Fruit fly (Drosophila melanogaster) whole organism, prepupa: ENCODE data around the gene CG3987.

Experiments used
- Blimp-1 ChIP-seq: fragments of 200-800 bp; sonication (Bioruptor generic); optimal IDR thresholded peaks from 3 replicates; lab custom pipeline; 2017; ENCODE audit warnings: missing biosample characterization, missing genetic modification characterization, mild to moderate bottlenecking, moderate library complexity, missing genetic modification reagents
- CG10631 ChIP-seq: fragments of 200-800 bp; sonication (Bioruptor generic); optimal IDR thresholded peaks from 2 replicates; lab custom pipeline; 2016; ENCODE audit warnings: missing biosample characterization, missing genetic modification characterization
- CG11294 ChIP-seq: fragments of 200-800 bp; sonication (Bioruptor generic); IDR thresholded peaks from 2 replicates; pipeline ENCODE4 v1.3.6; 2022; ENCODE audit warnings: missing biosample characterization, missing genetic modification characterization
- CG11902 ChIP-seq: fragments of 200-800 bp; sonication (Bioruptor generic); optimal IDR thresholded peaks from 3 replicates; lab custom pipeline; 2016; ENCODE audit warnings: missing biosample characterization, missing genetic modification characterization
- CG15336 ChIP-seq: fragments of 200-800 bp; sonication (Bioruptor generic); IDR thresholded peaks from 2 replicates; pipeline ENCODE4 v1.3.6; 2022; ENCODE audit warnings: missing biosample characterization, missing genetic modification characterization
- CG1621 ChIP-seq: fragments of 200-800 bp; sonication (Bioruptor generic); optimal IDR thresholded peaks from 3 replicates; lab custom pipeline; 2018; ENCODE audit warnings: missing biosample characterization, mild to moderate bottlenecking, missing genetic modification characterization
- CG16779 ChIP-seq: fragments of 200-800 bp; sonication (Bioruptor generic); optimal IDR thresholded peaks from 3 replicates; lab custom pipeline; 2017; ENCODE audit warnings: missing biosample characterization, mild to moderate bottlenecking, missing genetic modification characterization
- CG3032 ChIP-seq: fragments of 200-800 bp; optimal IDR thresholded peaks from 2 replicates; lab custom pipeline; 2019; ENCODE audit warnings: missing biosample characterization, mild to moderate bottlenecking, missing genetic modification characterization, moderate library complexity
- CG31627 ChIP-seq: fragments of 200-800 bp; sonication (Bioruptor generic); optimal IDR thresholded peaks from 3 replicates; lab custom pipeline; 2016; ENCODE audit warnings: missing biosample characterization, missing genetic modification characterization
- CG32006 ChIP-seq: fragments of 200-800 bp; sonication (Bioruptor generic); optimal IDR thresholded peaks from 3 replicates; lab custom pipeline; 2017; ENCODE audit warnings: missing biosample characterization, mild to moderate bottlenecking, missing genetic modification characterization
- CG34406 ChIP-seq: fragments of 200-800 bp; sonication (Bioruptor generic); optimal IDR thresholded peaks from 3 replicates; lab custom pipeline; 2016; ENCODE audit warnings: missing biosample characterization, missing genetic modification characterization
- CG3919 ChIP-seq: fragments of 200-800 bp; sonication (Bioruptor generic); optimal IDR thresholded peaks from 3 replicates; lab custom pipeline; 2016; ENCODE audit warnings: missing biosample characterization, missing genetic modification characterization
- CG4318 ChIP-seq: fragments of 200-800 bp; sonication (Bioruptor generic); optimal IDR thresholded peaks from 3 replicates; lab custom pipeline; 2017; ENCODE audit warnings: missing biosample characterization, mild to moderate bottlenecking, missing genetic modification characterization
- CG6792 ChIP-seq: fragments of 200-800 bp; sonication (Bioruptor generic); optimal IDR thresholded peaks from 3 replicates; lab custom pipeline; 2016; ENCODE audit warnings: missing biosample characterization, missing genetic modification characterization
- CG6808 ChIP-seq: fragments of 200-800 bp; sonication (Bioruptor generic); optimal IDR thresholded peaks from 3 replicates; lab custom pipeline; 2017; ENCODE audit warnings: missing biosample characterization, missing genetic modification characterization, mild to moderate bottlenecking, moderate library complexity, missing genetic modification reagents
- CG6854 ChIP-seq: fragments of 200-800 bp; sonication (Bioruptor generic); optimal IDR thresholded peaks from 2 replicates; lab custom pipeline; 2017; ENCODE audit warnings: missing biosample characterization, mild to moderate bottlenecking, missing genetic modification characterization
- CG7368 ChIP-seq: fragments of 200-800 bp; sonication (Bioruptor generic); optimal IDR thresholded peaks from 3 replicates; lab custom pipeline; 2016; ENCODE audit warnings: missing biosample characterization, missing genetic modification characterization
- CG8119 ChIP-seq: fragments of 200-800 bp; sonication (Bioruptor generic); IDR thresholded peaks from 3 replicates; pipeline ENCODE4 v1.3.6; 2022; ENCODE audit warnings: missing biosample characterization, missing genetic modification characterization
- CG8632 ChIP-seq: fragments of 200-800 bp; sonication (Bioruptor generic); optimal IDR thresholded peaks from 3 replicates; lab custom pipeline; 2016; ENCODE audit warnings: missing biosample characterization, missing genetic modification characterization
- Eip75B ChIP-seq: fragments of 200-800 bp; sonication (Bioruptor generic); optimal IDR thresholded peaks from 3 replicates; lab custom pipeline; 2016; ENCODE audit warnings: missing biosample characterization, missing genetic modification characterization
- Eip78C ChIP-seq: fragments of 200-800 bp; sonication (Bioruptor generic); peaks from one replicate; lab custom pipeline; 2016; ENCODE audit warnings: missing biosample characterization, missing genetic modification characterization
- Eip93F ChIP-seq: fragments of 200-800 bp; sonication (Bioruptor generic); optimal IDR thresholded peaks from 2 replicates; lab custom pipeline; 2016; ENCODE audit warnings: missing biosample characterization, mild to moderate bottlenecking, missing genetic modification characterization
- Ets21C ChIP-seq: fragments of 200-800 bp; sonication (Bioruptor generic); optimal IDR thresholded peaks from 3 replicates; lab custom pipeline; 2016; ENCODE audit warnings: missing biosample characterization, missing genetic modification characterization
- Ets96B ChIP-seq: fragments of 200-800 bp; optimal IDR thresholded peaks from 2 replicates; lab custom pipeline; 2019; ENCODE audit warnings: missing biosample characterization, mild to moderate bottlenecking, missing genetic modification characterization, moderate library complexity
- Gug ChIP-seq: fragments of 200-800 bp; sonication (Bioruptor generic); IDR thresholded peaks from 2 replicates; pipeline ENCODE4 v1.3.6; 2022; ENCODE audit warnings: missing biosample characterization, missing genetic modification characterization
- Hr38 ChIP-seq: sonication (Bioruptor generic); optimal IDR thresholded peaks from 2 replicates; lab custom pipeline; 2016; ENCODE audit warnings: missing biosample characterization, missing genetic modification characterization
- Hr39 ChIP-seq: fragments of 200-800 bp; sonication (Bioruptor generic); optimal IDR thresholded peaks from 2 replicates; lab custom pipeline; 2016; ENCODE audit warnings: missing biosample characterization, missing genetic modification characterization
- Hr4 ChIP-seq: fragments of 200-800 bp; sonication (Bioruptor generic); optimal IDR thresholded peaks from 3 replicates; lab custom pipeline; 2016; ENCODE audit warnings: missing biosample characterization, missing genetic modification characterization
- Lpt ChIP-seq: fragments of 200-800 bp; sonication (Bioruptor generic); optimal IDR thresholded peaks from 3 replicates; lab custom pipeline; 2016; ENCODE audit warnings: missing biosample characterization, missing genetic modification characterization
- Met ChIP-seq: fragments of 200-800 bp; sonication (Bioruptor generic); optimal IDR thresholded peaks from 3 replicates; lab custom pipeline; 2016; ENCODE audit warnings: missing biosample characterization, missing genetic modification characterization
- OdsH ChIP-seq: fragments of 200-800 bp; sonication (Bioruptor generic); optimal IDR thresholded peaks from 3 replicates; lab custom pipeline; 2016; ENCODE audit warnings: missing biosample characterization, missing genetic modification characterization
- Sox102F ChIP-seq: fragments of 200-800 bp; sonication (Bioruptor generic); optimal IDR thresholded peaks from 2 replicates; lab custom pipeline; 2016; ENCODE audit warnings: missing biosample characterization, mild to moderate bottlenecking, missing genetic modification characterization
- Sox14 ChIP-seq: fragments of 200-800 bp; sonication (Bioruptor generic); optimal IDR thresholded peaks from 3 replicates; lab custom pipeline; 2016; ENCODE audit warnings: missing biosample characterization, missing genetic modification characterization
- Sox15 ChIP-seq: fragments of 200-800 bp; sonication (Bioruptor generic); optimal IDR thresholded peaks from 3 replicates; lab custom pipeline; 2016; ENCODE audit warnings: missing biosample characterization, missing genetic modification characterization
- achi ChIP-seq: fragments of 200-800 bp; sonication (Bioruptor generic); optimal IDR thresholded peaks from 3 replicates; lab custom pipeline; 2016; ENCODE audit warnings: missing biosample characterization, missing genetic modification characterization
- acj6 ChIP-seq: fragments of 200-800 bp; sonication (Bioruptor generic); optimal IDR thresholded peaks from 3 replicates; lab custom pipeline; 2016; ENCODE audit warnings: missing biosample characterization, missing genetic modification characterization
- cyc ChIP-seq: fragments of 200-800 bp; sonication (Bioruptor generic); optimal IDR thresholded peaks from 3 replicates; lab custom pipeline; 2016; ENCODE audit warnings: missing biosample characterization, missing genetic modification characterization
- dac ChIP-seq: fragments of 200-800 bp; sonication (Bioruptor generic); optimal IDR thresholded peaks from 2 replicates; lab custom pipeline; 2017; ENCODE audit warnings: missing biosample characterization, mild to moderate bottlenecking, missing genetic modification characterization
- dsx ChIP-seq: fragments of 200-800 bp; optimal IDR thresholded peaks from 3 replicates; lab custom pipeline; 2019; ENCODE audit warnings: missing biosample characterization, mild to moderate bottlenecking, missing genetic modification characterization, moderate library complexity; ENCODE audit not compliant: poor library complexity, severe bottlenecking
- eg ChIP-seq: fragments of 200-800 bp; sonication (Bioruptor generic); IDR thresholded peaks from 3 replicates; pipeline ENCODE4 v1.3.6; 2022; ENCODE audit warnings: missing biosample characterization, missing genetic modification characterization
- esn ChIP-seq: fragments of 200-800 bp; sonication (Bioruptor generic); optimal IDR thresholded peaks from 2 replicates; lab custom pipeline; 2016; ENCODE audit warnings: missing biosample characterization, mild to moderate bottlenecking, missing genetic modification characterization, moderate library complexity
- fd59A ChIP-seq: fragments of 200-800 bp; sonication (Bioruptor generic); optimal IDR thresholded peaks from 2 replicates; lab custom pipeline; 2017; ENCODE audit warnings: missing biosample characterization, mild to moderate bottlenecking, missing genetic modification characterization, missing genetic modification reagents
- fd85E ChIP-seq: fragments of 200-800 bp; sonication (Bioruptor generic); optimal IDR thresholded peaks from 3 replicates; lab custom pipeline; 2016; ENCODE audit warnings: missing biosample characterization, missing genetic modification characterization
- fkh ChIP-seq: fragments of 200-800 bp; sonication (Bioruptor generic); optimal IDR thresholded peaks from 3 replicates; lab custom pipeline; 2017; ENCODE audit warnings: missing biosample characterization, mild to moderate bottlenecking, missing genetic modification characterization, moderate library complexity
- lz ChIP-seq: fragments of 200-800 bp; sonication (Bioruptor generic); optimal IDR thresholded peaks from 3 replicates; lab custom pipeline; 2016; ENCODE audit warnings: missing biosample characterization, missing genetic modification characterization
- net ChIP-seq: fragments of 200-800 bp; sonication (Bioruptor generic); optimal IDR thresholded peaks from 3 replicates; lab custom pipeline; 2016; ENCODE audit warnings: missing biosample characterization, missing genetic modification characterization
- pdm3 ChIP-seq: fragments of 200-800 bp; sonication (Bioruptor generic); optimal IDR thresholded peaks from 3 replicates; lab custom pipeline; 2016; ENCODE audit warnings: missing biosample characterization, missing genetic modification characterization
- salr ChIP-seq, 2 experiments: fragments of 200-800 bp; sonication (Bioruptor generic); optimal IDR thresholded peaks; 3 replicates each; lab custom pipeline; 2016 to 2018; ENCODE audit warnings: missing biosample characterization in 2 of 2, missing genetic modification characterization in 2 of 2, mild to moderate bottlenecking in 1 of 2
- ss ChIP-seq, 2 experiments: fragments of 200-800 bp; sonication (Bioruptor generic); optimal IDR thresholded peaks; 2 replicates in 1 of 2; 3 replicates in 1 of 2; lab custom pipeline; 2017 to 2018; ENCODE audit warnings: mild to moderate bottlenecking in 2 of 2, missing biosample characterization in 2 of 2, missing genetic modification characterization in 2 of 2, moderate library complexity in 1 of 2
- svp ChIP-seq: fragments of 200-800 bp; sonication (Bioruptor generic); peaks from one replicate; lab custom pipeline; 2016; ENCODE audit warnings: missing biosample characterization, missing genetic modification characterization
- topi ChIP-seq: fragments of 200-800 bp; sonication (Bioruptor generic); optimal IDR thresholded peaks from 3 replicates; lab custom pipeline; 2016; ENCODE audit warnings: missing biosample characterization, missing genetic modification characterization
- vri ChIP-seq: fragments of 200-800 bp; sonication (Bioruptor generic); optimal IDR thresholded peaks from 3 replicates; lab custom pipeline; 2016; ENCODE audit warnings: missing biosample characterization, mild to moderate bottlenecking, missing genetic modification characterization

CG3987 gene

dm6 chr3R:15095550-15096031 lies 44.2 kb upstream of the CG3987 start, which contains the start of gene CG6966:
CG6966 (minus strand) TSS chr3R:15095631.
- TF ChIP-seq fkh (GFP tag; lab: Kevin White, UChicago) (peak; percentile 68), esn (GFP tag; lab: Kevin White, UChicago) (peak; percentile 90), Hr39 (peak; percentile 94), CG15336 (GFP tag; lab: Robert Waterston, UW) (no peak), Eip93F (GFP tag; lab: Kevin White, UChicago) (no peak), achi (GFP tag; lab: Kevin White, UChicago) (peak; percentile 70), acj6 (GFP tag; lab: Kevin White, UChicago) (peak; percentile 85), CG10631 (GFP tag; lab: Kevin White, UChicago) (peak; percentile 80), pdm3 (GFP tag; lab: Kevin White, UChicago) (peak; percentile 91), net (GFP tag; lab: Kevin White, UChicago) (no peak), CG8632 (GFP tag; lab: Kevin White, UChicago) (peak; percentile 53), CG32006 (GFP tag; lab: Kevin White, UChicago) (no peak), Lpt (GFP tag; lab: Kevin White, UChicago) (no peak), CG16779 (tag; lab: Kevin White, UChicago) (peak; percentile 72), ss (GFP tag; optimal IDR thresholded peaks at IDR 0.05; lab: Kevin White, UChicago) (peak; percentile 47 to 74), dsx (GFP tag; lab: Kevin White, UChicago) (peak; percentile 32), CG3032 (peak; percentile 68), CG6808 (peak; percentile 36), Sox102F (GFP tag; lab: Kevin White, UChicago) (peak; percentile 46), CG6792 (GFP tag; lab: Kevin White, UChicago) (peak; percentile 79), CG3919 (GFP tag; lab: Kevin White, UChicago) (peak; percentile 69), Gug (GFP tag; lab: Robert Waterston, UW) (no peak), lz (GFP tag; lab: Kevin White, UChicago) (peak; percentile 94), Eip75B (GFP tag; lab: Kevin White, UChicago) (peak; percentile 81), vri (GFP tag; lab: Kevin White, UChicago) (peak; percentile 55), dac (GFP tag; lab: Kevin White, UChicago) (peak; percentile 48), topi (peak; percentile 76), CG11902 (peak; percentile 80), Ets21C (GFP tag; lab: Kevin White, UChicago) (peak; percentile 78), OdsH (GFP tag; lab: Kevin White, UChicago) (peak; percentile 86), svp (GFP tag; lab: Kevin White, UChicago) (peak; percentile 69), CG8119 (GFP tag; lab: Robert Waterston, UW) (no peak), fd59A (GFP tag; lab: Kevin White, UChicago) (peak; percentile 67), CG4318 (GFP tag; lab: Kevin White, UChicago) (no peak), Ets96B (tag; lab: Kevin White, UChicago) (peak; percentile 9), CG34406 (GFP tag; lab: Kevin White, UChicago) (peak; percentile 74), CG1621 (tag; lab: Kevin White, UChicago) (peak; percentile 79), Met (peak; percentile 84), eg (GFP tag; lab: Robert Waterston, UW) (no peak), CG11294 (no peak), Eip78C (GFP tag; lab: Kevin White, UChicago) (peak; percentile 88), cyc (GFP tag; lab: Kevin White, UChicago) (peak; percentile 93), Hr4 (GFP tag; lab: Kevin White, UChicago) (peak; percentile 58), salr (GFP tag; optimal IDR thresholded peaks at IDR 0.05; lab: Kevin White, UChicago) (peak; percentile 18 to 94), Blimp-1 (GFP tag; lab: Kevin White, UChicago) (peak; percentile 73), Sox14 (GFP tag; lab: Kevin White, UChicago) (peak; percentile 75), CG31627 (GFP tag; lab: Kevin White, UChicago) (peak; percentile 94), CG6854 (GFP tag; lab: Kevin White, UChicago) (peak; percentile 75), Sox15 (GFP tag; lab: Kevin White, UChicago) (peak; percentile 84), CG7368 (peak; percentile 66), Hr38 (GFP tag; lab: Kevin White, UChicago) (no peak), fd85E (peak; percentile 36)
